Fruit fly (Drosophila melanogaster) whole organism, embryonic: ENCODE measurements around the gene klg.
A peak's percentile ranks its signal among the peaks of the same experiment; 100 is the strongest.

Experiments
- Asciz ChIP-seq: fragments of 200-800 bp; sonication (Bioruptor generic); optimal IDR thresholded peaks from 2 replicates; lab custom pipeline; 2017; ENCODE audit warnings: missing biosample characterization, mild to moderate bottlenecking, missing genetic modification characterization, missing genetic modification reagents
- Atf-2 ChIP-seq: fragments of 200-800 bp; sonication (Bioruptor generic); optimal IDR thresholded peaks from 2 replicates; lab custom pipeline; 2016; ENCODE audit warnings: missing biosample characterization, missing genetic modification characterization
- CG10462 ChIP-seq: fragments of 200-800 bp; sonication (Bioruptor generic); optimal IDR thresholded peaks from 2 replicates; lab custom pipeline; 2016; ENCODE audit warnings: missing biosample characterization, missing genetic modification characterization
- CG11696 ChIP-seq: fragments of 200-800 bp; sonication (Bioruptor generic); IDR thresholded peaks from 2 replicates; pipeline ENCODE4 v1.3.6; 2022; ENCODE audit warnings: missing biosample characterization, missing genetic modification characterization
- CG12219 ChIP-seq: fragments of 200-800 bp; sonication (Bioruptor generic); optimal IDR thresholded peaks from 3 replicates; lab custom pipeline; 2018; ENCODE audit warnings: missing biosample characterization, mild to moderate bottlenecking, missing genetic modification characterization
- CG12942 ChIP-seq: fragments of 200-800 bp; sonication (Bioruptor generic); optimal IDR thresholded peaks from 3 replicates; lab custom pipeline; 2016; ENCODE audit warnings: missing biosample characterization, missing genetic modification characterization
- CG14441 ChIP-seq: fragments of 200-800 bp; sonication (Bioruptor generic); IDR thresholded peaks from 2 replicates; pipeline ENCODE4 v1.3.6; 2022; ENCODE audit warnings: missing biosample characterization, missing genetic modification characterization
- CG15011 ChIP-seq: fragments of 200-800 bp; sonication (Bioruptor generic); optimal IDR thresholded peaks from 3 replicates; lab custom pipeline; 2018; ENCODE audit warnings: missing biosample characterization, mild to moderate bottlenecking, missing genetic modification characterization
- CG15269 ChIP-seq: fragments of 200-800 bp; sonication (Bioruptor generic); optimal IDR thresholded peaks from 2 replicates; lab custom pipeline; 2018; ENCODE audit warnings: missing biosample characterization, mild to moderate bottlenecking, missing genetic modification characterization, moderate library complexity
- CG15696 ChIP-seq: fragments of 200-800 bp; sonication (Bioruptor generic); optimal IDR thresholded peaks from 2 replicates; lab custom pipeline; 2019; ENCODE audit warnings: missing biosample characterization, mild to moderate bottlenecking, missing genetic modification characterization, moderate library complexity
- CG17359 ChIP-seq: fragments of 200-800 bp; sonication (Bioruptor generic); optimal IDR thresholded peaks from 3 replicates; lab custom pipeline; 2018; ENCODE audit warnings: missing biosample characterization, mild to moderate bottlenecking, missing genetic modification characterization, moderate library complexity
- CG18476 ChIP-seq: fragments of 200-800 bp; sonication (Bioruptor generic); optimal IDR thresholded peaks from 2 replicates; lab custom pipeline; 2016; ENCODE audit warnings: missing biosample characterization, mild to moderate bottlenecking, missing genetic modification characterization
- CG2129 ChIP-seq: fragments of 200-800 bp; sonication (Bioruptor generic); IDR thresholded peaks from 2 replicates; pipeline ENCODE4 v1.3.6; 2022; ENCODE audit warnings: missing biosample characterization, missing genetic modification characterization; ENCODE audit not compliant: partially characterized antibody
- CG30020 ChIP-seq: fragments of 200-800 bp; optimal IDR thresholded peaks from 2 replicates; lab custom pipeline; 2019; ENCODE audit warnings: missing biosample characterization, mild to moderate bottlenecking, missing genetic modification characterization, moderate library complexity
- CG3726 ChIP-seq: fragments of 200-800 bp; sonication (Bioruptor generic); IDR thresholded peaks from 3 replicates; pipeline ENCODE4, ENCODE4 v1.3.6; 2022; ENCODE audit warnings: missing biosample characterization, missing genetic modification characterization
- CG42726 ChIP-seq: fragments of 200-800 bp; sonication (Bioruptor generic); IDR thresholded peaks from 2 replicates; pipeline ENCODE4 v1.3.6; 2022; ENCODE audit warnings: missing biosample characterization, missing genetic modification characterization; ENCODE audit not compliant: partially characterized antibody
- CG4328 ChIP-seq: fragments of 200-800 bp; sonication (Bioruptor generic); optimal IDR thresholded peaks from 3 replicates; lab custom pipeline; 2017; ENCODE audit warnings: missing biosample characterization, missing genetic modification reagents, missing genetic modification characterization
- CG4424 ChIP-seq: fragments of 200-800 bp; sonication (Bioruptor generic); optimal IDR thresholded peaks from 3 replicates; lab custom pipeline; 2016; ENCODE audit warnings: missing biosample characterization, missing genetic modification characterization
- CG4617 ChIP-seq: fragments of 200-800 bp; sonication (Bioruptor generic); optimal IDR thresholded peaks from 3 replicates; lab custom pipeline; 2016; ENCODE audit warnings: missing biosample characterization, missing genetic modification characterization, borderline replicate concordance
- CG4820 ChIP-seq: fragments of 200-800 bp; sonication (Bioruptor generic); optimal IDR thresholded peaks from 3 replicates; lab custom pipeline; 2016; ENCODE audit warnings: missing biosample characterization, missing genetic modification characterization
- CG5953 ChIP-seq: fragments of 200-800 bp; sonication (Bioruptor generic); IDR thresholded peaks from 2 replicates; pipeline ENCODE4 v1.3.6; 2022; ENCODE audit warnings: missing biosample characterization, missing genetic modification characterization
- CG6683 ChIP-seq: fragments of 200-800 bp; sonication (Bioruptor generic); optimal IDR thresholded peaks from 2 replicates; lab custom pipeline; 2017; ENCODE audit warnings: missing biosample characterization, mild to moderate bottlenecking, missing genetic modification characterization, missing genetic modification reagents
- CG6765 ChIP-seq: fragments of 200-800 bp; sonication (Bioruptor generic); optimal IDR thresholded peaks from 3 replicates; lab custom pipeline; 2017; ENCODE audit warnings: missing biosample characterization, mild to moderate bottlenecking, missing genetic modification characterization
- CG8089 ChIP-seq: fragments of 200-800 bp; sonication (Bioruptor generic); optimal IDR thresholded peaks from 3 replicates; lab custom pipeline; 2016; ENCODE audit warnings: missing biosample characterization, missing genetic modification characterization
- CG9609 ChIP-seq: fragments of 200-800 bp; sonication (Bioruptor generic); optimal IDR thresholded peaks from 3 replicates; lab custom pipeline; 2016; ENCODE audit warnings: missing biosample characterization, missing genetic modification characterization
- Camta ChIP-seq: fragments of 200-800 bp; sonication (Bioruptor generic); optimal IDR thresholded peaks from 2 replicates; lab custom pipeline; 2016; ENCODE audit warnings: missing biosample characterization, missing genetic modification characterization
- Dfd ChIP-seq, 2 experiments: fragments of >200 bp; optimal IDR thresholded peaks; 2 replicates each; lab custom pipeline; 2017; ENCODE audit warnings: missing biosample characterization in 2 of 2, missing genetic modification characterization in 2 of 2
- Drgx ChIP-seq: fragments of 200-800 bp; sonication (Bioruptor generic); IDR thresholded peaks from 2 replicates; pipeline ENCODE4 v1.3.6; 2022; ENCODE audit warnings: missing biosample characterization, missing genetic modification characterization
- HHEX ChIP-seq: fragments of 200-800 bp; sonication (Bioruptor generic); optimal IDR thresholded peaks from 3 replicates; lab custom pipeline; 2017; ENCODE audit warnings: missing biosample characterization, mild to moderate bottlenecking, missing genetic modification characterization, missing genetic modification reagents
- Lpt ChIP-seq: fragments of >200 bp; optimal IDR thresholded peaks from 2 replicates; lab custom pipeline; 2018; ENCODE audit warnings: missing biosample characterization, missing genetic modification characterization
- Med ChIP-seq: fragments of 200-800 bp; sonication (Bioruptor generic); peaks from one replicate; lab custom pipeline; 2016; ENCODE audit warnings: missing biosample characterization, missing genetic modification characterization, mild to moderate bottlenecking, inconsistent platforms, moderate library complexity
- Myb ChIP-seq: fragments of 200-800 bp; sonication (Bioruptor generic); optimal IDR thresholded peaks from 2 replicates; lab custom pipeline; 2016; ENCODE audit warnings: missing biosample characterization, missing genetic modification characterization
- Opbp ChIP-seq: fragments of 200-800 bp; sonication (Bioruptor generic); IDR thresholded peaks from 3 replicates; pipeline ENCODE4 v1.3.6; 2022; ENCODE audit warnings: missing biosample characterization, missing genetic modification characterization; ENCODE audit not compliant: partially characterized antibody
- PHDP ChIP-seq: fragments of 200-800 bp; sonication (Bioruptor generic); optimal IDR thresholded peaks from 3 replicates; lab custom pipeline; 2018; ENCODE audit warnings: missing biosample characterization, mild to moderate bottlenecking, missing genetic modification characterization, moderate library complexity
- Ptx1 ChIP-seq: fragments of 200-800 bp; sonication (Bioruptor generic); IDR thresholded peaks from 2 replicates; pipeline ENCODE4 v1.3.6; 2022; ENCODE audit warnings: missing biosample characterization, missing genetic modification characterization
- Scr ChIP-seq: fragments of 200-800 bp; sonication (Bioruptor generic); IDR thresholded peaks from 2 replicates; pipeline ENCODE4 v1.3.6; 2022; ENCODE audit warnings: missing biosample characterization, missing genetic modification characterization; ENCODE audit not compliant: partially characterized antibody
- abd-A ChIP-seq: fragments of 200-800 bp; sonication (Bioruptor generic); optimal IDR thresholded peaks from 3 replicates; lab custom pipeline; 2019; ENCODE audit warnings: missing biosample characterization, mild to moderate bottlenecking, missing genetic modification characterization, moderate library complexity
- ase ChIP-seq: fragments of 200-800 bp; sonication (Bioruptor generic); IDR thresholded peaks from 3 replicates; pipeline ENCODE4 v1.3.6; 2022; ENCODE audit warnings: missing biosample characterization, missing genetic modification characterization
- bab2 ChIP-seq: fragments of 200-800 bp; sonication (Bioruptor generic); optimal IDR thresholded peaks from 2 replicates; lab custom pipeline; 2016; ENCODE audit warnings: missing biosample characterization, missing genetic modification characterization
- danr ChIP-seq: fragments of 200-800 bp; sonication (Bioruptor generic); IDR thresholded peaks from 2 replicates; pipeline ENCODE4 v1.3.6; 2022; ENCODE audit warnings: missing biosample characterization, missing genetic modification characterization
- dimm ChIP-seq: fragments of 200-800 bp; sonication (Bioruptor generic); IDR thresholded peaks from 2 replicates; pipeline ENCODE4 v1.3.6; 2022; ENCODE audit warnings: missing biosample characterization, missing genetic modification characterization
- disco-r ChIP-seq: fragments of 200-800 bp; sonication (Bioruptor generic); optimal IDR thresholded peaks from 2 replicates; lab custom pipeline; 2016; ENCODE audit warnings: missing biosample characterization, missing genetic modification characterization
- fd102C ChIP-seq: fragments of 200-800 bp; sonication (Bioruptor generic); optimal IDR thresholded peaks from 2 replicates; lab custom pipeline; 2018; ENCODE audit warnings: missing biosample characterization, mild to moderate bottlenecking, missing genetic modification characterization, moderate library complexity
- ftz-f1 ChIP-seq: fragments of 200-800 bp; sonication (Bioruptor generic); optimal IDR thresholded peaks from 2 replicates; lab custom pipeline; 2016; ENCODE audit warnings: missing biosample characterization, missing genetic modification characterization
- gcm ChIP-seq: fragments of 200-800 bp; sonication (Bioruptor generic); optimal IDR thresholded peaks from 2 replicates; lab custom pipeline; 2019; ENCODE audit warnings: missing biosample characterization, mild to moderate bottlenecking, missing genetic modification characterization, moderate library complexity
- ind ChIP-seq: fragments of 200-800 bp; sonication (Bioruptor generic); optimal IDR thresholded peaks from 3 replicates; lab custom pipeline; 2016; ENCODE audit warnings: missing biosample characterization, missing genetic modification characterization
- knrl ChIP-seq: fragments of 200-800 bp; sonication (Bioruptor generic); IDR thresholded peaks from 3 replicates; pipeline ENCODE4 v1.3.6; 2022; ENCODE audit warnings: missing biosample characterization, missing genetic modification characterization; ENCODE audit not compliant: partially characterized antibody
- lab ChIP-seq: fragments of 200-800 bp; sonication (Bioruptor generic); optimal IDR thresholded peaks from 3 replicates; lab custom pipeline; 2017; ENCODE audit warnings: missing biosample characterization, missing genetic modification characterization, mild to moderate bottlenecking, moderate library complexity, missing genetic modification reagents
- pho ChIP-seq: fragments of 200-800 bp; sonication (Bioruptor generic); optimal IDR thresholded peaks from 2 replicates; lab custom pipeline; 2016; ENCODE audit warnings: missing biosample characterization, missing genetic modification characterization
- vvl ChIP-seq: fragments of 200-800 bp; sonication (Bioruptor generic); IDR thresholded peaks from 2 replicates; pipeline ENCODE4 v1.3.6; 2022; ENCODE audit warnings: missing biosample characterization, missing genetic modification characterization
- zf30C ChIP-seq: fragments of 200-800 bp; sonication (Bioruptor generic); optimal IDR thresholded peaks from 3 replicates; lab custom pipeline; 2018; ENCODE audit warnings: missing biosample characterization, mild to moderate bottlenecking, missing genetic modification characterization

The klg gene

dm6 chr3R:22886832-22887231 is 12.3 kb upstream of the klg start (continued):
- TF ChIP-seq pho (no peak), Opbp (no peak), ind (GFP tag; lab: Kevin White, UChicago) (peak; percentile 32), gcm (GFP tag; lab: Kevin White, UChicago) (peak; percentile 28), HHEX (GFP tag; lab: Kevin White, UChicago) (no peak), CG15011 (GFP tag; lab: Kevin White, UChicago) (no peak), knrl (GFP tag; lab: Robert Waterston, UW) (no peak), Myb (GFP tag; lab: Kevin White, UChicago) (no peak), CG6765 (GFP tag; lab: Kevin White, UChicago) (no peak), CG15696 (tag; lab: Kevin White, UChicago) (peak; percentile 9), Camta (no peak), vvl (no peak), PHDP (no peak), CG5953 (GFP tag; lab: Robert Waterston, UW) (no peak), abd-A (tag; lab: Kevin White, UChicago) (no peak), danr (GFP tag; lab: Robert Waterston, UW) (no peak), CG9609 (no peak), Ptx1 (GFP tag; lab: Robert Waterston, UW) (0 out of 2 replicates have a peak, but pooled peaks have one; percentile 18), CG4328 (GFP tag; lab: Kevin White, UChicago) (no peak), ftz-f1 (GFP tag; lab: Kevin White, UChicago) (no peak), Dfd (GFP tag; optimal IDR thresholded peaks at IDR 0.05; lab: Kevin White, UChicago) (no peak), CG30020 (no peak), CG4820 (peak; percentile 26), disco-r (GFP tag; lab: Kevin White, UChicago) (no peak), Med (peak; percentile 75), fd102C (GFP tag; lab: Kevin White, UChicago) (peak; percentile 33), lab (GFP tag; lab: Kevin White, UChicago) (peak; percentile 55), bab2 (no peak), CG6683 (GFP tag; lab: Kevin White, UChicago) (no peak), Scr (GFP tag; lab: Robert Waterston, UW) (no peak), CG18476 (GFP tag; lab: Kevin White, UChicago) (no peak), ase (GFP tag; lab: Robert Waterston, UW) (no peak), dimm (no peak), CG15269 (tag; lab: Kevin White, UChicago) (no peak), CG4617 (no peak), CG17359 (tag; lab: Kevin White, UChicago) (peak; percentile 36), CG11696 (GFP tag; lab: Robert Waterston, UW) (no peak), Atf-2 (GFP tag; lab: Kevin White, UChicago) (no peak), CG3726 (no peak), CG4424 (GFP tag; lab: Kevin White, UChicago) (peak; percentile 43), CG10462 (GFP tag; lab: Kevin White, UChicago) (no peak), CG14441 (GFP tag; lab: Robert Waterston, UW) (no peak), CG12942 (no peak), zf30C (GFP tag; lab: Kevin White, UChicago) (peak; percentile 59), Lpt (GFP tag; lab: Kevin White, UChicago) (no peak), CG42726 (no peak), Drgx (GFP tag; lab: Robert Waterston, UW) (no peak), CG12219 (GFP tag; lab: Kevin White, UChicago) (peak; percentile 5), CG2129 (GFP tag; lab: Robert Waterston, UW) (no peak), CG8089 (GFP tag; lab: Kevin White, UChicago) (no peak), Asciz (no peak)
